Worm (Caenorhabditis elegans): Measurements from ENCODE around the gene C01G5.4.

Gene C01G5.4

DNA sequence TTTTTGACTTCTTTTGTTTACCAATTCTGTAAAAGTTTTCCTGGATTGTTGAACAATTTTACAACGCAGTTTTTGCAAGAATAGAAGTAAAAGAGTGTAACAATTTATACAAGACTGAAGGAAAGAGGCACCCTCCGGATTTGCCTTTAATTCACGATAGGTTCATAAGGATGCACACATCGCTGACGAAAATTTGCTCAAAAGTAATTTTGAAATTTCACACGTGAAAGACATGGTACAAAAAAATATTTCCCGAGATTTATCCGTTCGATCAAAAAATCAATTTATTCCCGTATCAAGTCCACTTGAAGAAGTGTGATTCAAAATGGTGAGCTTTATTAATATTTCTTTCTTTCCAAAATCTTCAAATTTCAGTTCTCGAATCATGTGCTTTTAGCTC, 46.4 kb downstream of the C01G5.4 start, which contains the start of gene C43G2.3:
TSS of gene C43G2.3 (plus strand) at position 301 of the 400 bp plus-strand sequence.
- TF ChIP-seq npax-4 (tag; optimal IDR thresholded peaks at IDR 0.05) (no peak), ceh-45 (GFP tag; IDR thresholded peaks at IDR 0.05) (no peak), eyg-1 (tag; optimal IDR thresholded peaks at IDR 0.05) (no peak), pat-9 (tag; optimal IDR thresholded peaks at IDR 0.05) (no peak), ceh-22 (tag; optimal IDR thresholded peaks at IDR 0.05) (no peak), ceh-30 (tag; optimal IDR thresholded peaks at IDR 0.05) (no peak), ama-1 (optimal IDR thresholded peaks at IDR 0.05) (no peak), K09A11.1 (tag; optimal IDR thresholded peaks at IDR 0.05; ENCODE audit: insufficient read depth) (no peak), ceh-6 (GFP tag; optimal IDR thresholded peaks at IDR 0.05) (no peak), unc-86 (tag; optimal IDR thresholded peaks at IDR 0.05) (no peak), elt-2 (tag; optimal IDR thresholded peaks at IDR 0.05) (no peak), C08G9.2 (tag; optimal IDR thresholded peaks at IDR 0.05) (no peak), fkh-6 (tag; optimal IDR thresholded peaks at IDR 0.05) (no peak), pax-1 (tag; optimal IDR thresholded peaks at IDR 0.05) (no peak), ahr-1 (tag; optimal IDR thresholded peaks at IDR 0.05) (no peak), gmeb-2 (tag; optimal IDR thresholded peaks at IDR 0.05) (no peak)

ce11 chrIV:6581658-6582057, 50.1 kb downstream of the C01G5.4 start:
- TF ChIP-seq ceh-9 (tag; optimal IDR thresholded peaks at IDR 0.05) (no peak), zip-5 (tag; optimal IDR thresholded peaks at IDR 0.05) (no peak), npax-4 (tag; optimal IDR thresholded peaks at IDR 0.05) (no peak), ceh-30 (tag; optimal IDR thresholded peaks at IDR 0.05) (no peak), syd-9 (tag; optimal IDR thresholded peaks at IDR 0.05) (no peak), fkh-6 (tag; optimal IDR thresholded peaks at IDR 0.05) (no peak), unc-86 (tag; optimal IDR thresholded peaks at IDR 0.05) (no peak), pha-4 (tag; optimal IDR thresholded peaks at IDR 0.05) (no peak), nfya-1 (tag; optimal IDR thresholded peaks at IDR 0.05) (no peak), tbx-2 (tag; optimal IDR thresholded peaks at IDR 0.05) (no peak), ceh-22 (tag; optimal IDR thresholded peaks at IDR 0.05) (no peak), gmeb-2 (tag; optimal IDR thresholded peaks at IDR 0.05) (no peak), ahr-1 (tag; optimal IDR thresholded peaks at IDR 0.05) (no peak), ztf-16 (tag; optimal IDR thresholded peaks at IDR 0.05) (no peak), pag-3 (tag; optimal IDR thresholded peaks at IDR 0.05; ENCODE audit: borderline replicate concordance) (no peak), ceh-45 (GFP tag; IDR thresholded peaks at IDR 0.05) (no peak), pros-1 (tag; optimal IDR thresholded peaks at IDR 0.05) (no peak), pha-2 (tag; optimal IDR thresholded peaks at IDR 0.05) (no peak)

ce11 chrIV:6582604-6583003, 51.1 kb downstream of the C01G5.4 start, which contains the start of gene odr-8:
Gene odr-8 (minus strand): TSS chrIV:6582704.
- no peak for TF ChIP-seq ceh-2 (tag; optimal IDR thresholded peaks at IDR 0.05)
- TF ChIP-seq ceh-34 (tag; optimal IDR thresholded peaks at IDR 0.05), result no peak
- no peak for TF ChIP-seq unc-3 (GFP tag; conservative IDR thresholded peaks at IDR 0.05)
- no peak for TF ChIP-seq unc-3 (tag; optimal IDR thresholded peaks at IDR 0.05)
- TF ChIP-seq unc-42 (tag; optimal IDR thresholded peaks at IDR 0.05), result no peak
- no peak for TF ChIP-seq K02D7.2 (tag; optimal IDR thresholded peaks at IDR 0.05)
- no peak for TF ChIP-seq sox-4 (tag; optimal IDR thresholded peaks at IDR 0.05)
- TF ChIP-seq elt-2 (tag; optimal IDR thresholded peaks at IDR 0.05), result no peak
- no peak for TF ChIP-seq C08G9.2 (tag; optimal IDR thresholded peaks at IDR 0.05)

Data from whole organism, late embryonic.